Worm (Caenorhabditis elegans) whole organism, early embryonic: Measurements from ENCODE around the gene srj-8.

Experiments used
- F13C5.2 ChIP-seq: sonication (generic microtip); optimal IDR thresholded peaks from 2 replicates; lab custom pipeline; 2017; ENCODE audit warnings: mild to moderate bottlenecking, missing genetic modification characterization, inconsistent platforms, missing compliant biosample characterization
- aly-1 ChIP-seq: sonication (generic microtip); optimal IDR thresholded peaks from 2 replicates; lab custom pipeline; 2016; ENCODE audit warnings: missing genetic modification characterization, missing compliant biosample characterization
- ama-1 ChIP-seq: fragments of 150-350 bp; optimal IDR thresholded peaks from 2 replicates; lab custom pipeline; 2014
- ceh-36 ChIP-seq: sonication (generic microtip); optimal IDR thresholded peaks from 2 replicates; lab custom pipeline; 2016; ENCODE audit warnings: missing genetic modification characterization, inconsistent platforms, missing compliant biosample characterization
- flt-1 ChIP-seq: fragments of 200-800 bp; sonication (Bioruptor generic); IDR thresholded peaks from 2 replicates; pipeline ENCODE4 v1.3.6; 2022; ENCODE audit warnings: missing genetic modification characterization, missing compliant biosample characterization
- sea-1 ChIP-seq: fragments of 200-800 bp; sonication (Bioruptor generic); conservative IDR thresholded peaks from 2 replicates; pipeline ENCODE4 v1.3.6; 2022; ENCODE audit warnings: missing genetic modification characterization, missing compliant biosample characterization
- tbx-11 ChIP-seq: fragments of 200-800 bp; sonication (Bioruptor generic); IDR thresholded peaks from 2 replicates; pipeline ENCODE4 v1.3.6; 2022; ENCODE audit warnings: missing genetic modification characterization, missing compliant biosample characterization
- tbx-37 ChIP-seq: fragments of 200-800 bp; sonication (Bioruptor generic); conservative IDR thresholded peaks from 2 replicates; pipeline ENCODE4 v1.3.6; 2022; ENCODE audit warnings: missing genetic modification reagents, missing genetic modification characterization, missing compliant biosample characterization
- tra-4 ChIP-seq: sonication (generic microtip); optimal IDR thresholded peaks from 2 replicates; lab custom pipeline; 2017; ENCODE audit warnings: missing genetic modification characterization, missing compliant biosample characterization

DNA sequence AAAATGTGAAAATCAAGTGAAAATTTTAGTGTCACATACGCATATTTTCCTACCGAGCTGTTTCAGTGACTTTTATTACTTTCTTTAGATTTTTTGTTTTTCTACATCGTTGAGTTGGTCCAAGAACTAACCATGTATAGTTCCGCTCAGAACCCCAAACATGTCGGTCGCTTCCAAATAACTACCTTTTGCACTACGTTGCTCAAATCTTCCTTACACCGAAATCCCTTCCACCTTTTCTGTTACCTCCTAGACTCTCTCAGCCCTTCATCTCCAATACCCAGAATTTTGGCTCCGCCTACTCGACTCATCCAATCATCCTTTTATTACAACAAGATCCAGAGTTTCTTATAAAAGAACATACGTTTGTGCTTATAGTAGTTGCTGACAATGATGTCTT, 37.0 kb downstream of the srj-8 start, which contains the start of gene F35F10.5:
- no peak for TF ChIP-seq tbx-37
- TF ChIP-seq flt-1 (GFP tag; lab: Robert Waterston, UW): no peak
- TF ChIP-seq sea-1 (GFP tag; lab: Robert Waterston, UW): no peak
- TF ChIP-seq tbx-11 (GFP tag; lab: Robert Waterston, UW): no peak
- TF ChIP-seq ama-1 (lab: Kevin White, UChicago): no peak
- TF ChIP-seq ceh-36 (tag; lab: Kevin White, UChicago): no peak
- TF ChIP-seq tra-4 (tag; lab: Kevin White, UChicago): no peak
- TF ChIP-seq aly-1 (tag; lab: Kevin White, UChicago): no peak
- no peak for TF ChIP-seq F13C5.2 (tag; lab: Kevin White, UChicago)
